Worm (Caenorhabditis elegans): ENCODE measurements around the gene T16G1.5.
A peak's percentile ranks its signal among the peaks of the same experiment; 100 is the strongest.

- TF ChIP-seq ztf-4 (tag; optimal IDR thresholded peaks at IDR 0.05) (no peak), nhr-11 (tag; optimal IDR thresholded peaks at IDR 0.05) (no peak), pqm-1 (tag; optimal IDR thresholded peaks at IDR 0.05) (no peak), ama-1 (optimal IDR thresholded peaks at IDR 0.05) (no peak), tbx-2 (tag; optimal IDR thresholded peaks at IDR 0.05) (peak; percentile 12), nhr-76 (tag; optimal IDR thresholded peaks at IDR 0.05) (no peak), fos-1 (tag; optimal IDR thresholded peaks at IDR 0.05) (no peak), ces-1 (GFP tag; optimal IDR thresholded peaks at IDR 0.05) (no peak), elt-2 (tag; optimal IDR thresholded peaks at IDR 0.05) (no peak), ztf-11 (tag; optimal IDR thresholded peaks at IDR 0.05) (no peak), zip-4 (GFP tag; optimal IDR thresholded peaks at IDR 0.05) (no peak), aly-2 (tag; optimal IDR thresholded peaks at IDR 0.05) (no peak), rnt-1 (tag; optimal IDR thresholded peaks at IDR 0.05) (no peak), lsy-2 (tag; optimal IDR thresholded peaks at IDR 0.05) (peak; percentile 71 to 86)
Measured at ce11 chrV:12970575-12971160, 31.3 kb upstream of the T16G1.5 start, which contains the start of gene pnn-1.
